Worm (Caenorhabditis elegans) whole organism, young adult: ENCODE results near the gene str-139.

Experiments used
- B0019.2 ChIP-seq: fragments of 200-800 bp; sonication (Bioruptor generic); conservative IDR thresholded peaks from 2 replicates; pipeline ENCODE4 v1.3.6; 2022; ENCODE audit warnings: missing genetic modification reagents, missing genetic modification characterization, missing compliant biosample characterization
- B0261.1 ChIP-seq: sonication (generic microtip); optimal IDR thresholded peaks from 2 replicates; lab custom pipeline; 2016; ENCODE audit warnings: mild to moderate bottlenecking, missing genetic modification characterization, moderate library complexity, missing compliant biosample characterization
- B0336.3 ChIP-seq: fragments of 200-800 bp; sonication (Bioruptor generic); IDR thresholded peaks from 2 replicates; pipeline ENCODE4 v1.3.6; 2022; ENCODE audit warnings: missing genetic modification characterization, missing compliant biosample characterization
- C17E4.6 ChIP-seq: fragments of 200-800 bp; sonication (Bioruptor generic); IDR thresholded peaks from 2 replicates; pipeline ENCODE4 v1.3.6; 2022; ENCODE audit warnings: missing genetic modification reagents, missing genetic modification characterization, missing compliant biosample characterization
- D2030.7 ChIP-seq: fragments of 200-800 bp; sonication (Bioruptor generic); IDR thresholded peaks from 2 replicates; pipeline ENCODE4 v1.3.6; 2022; ENCODE audit warnings: missing genetic modification reagents, missing genetic modification characterization, missing compliant biosample characterization
- F22D6.2 ChIP-seq: sonication (generic microtip); optimal IDR thresholded peaks from 2 replicates; lab custom pipeline; 2016; ENCODE audit warnings: mild to moderate bottlenecking, missing genetic modification characterization, missing compliant biosample characterization
- F23B12.7 ChIP-seq: sonication (generic microtip); optimal IDR thresholded peaks from 2 replicates; lab custom pipeline; 2017; ENCODE audit warnings: missing genetic modification characterization, mild to moderate bottlenecking, missing compliant biosample characterization, antibody characterized with exemption, moderate library complexity; ENCODE audit not compliant: insufficient read depth
- F57A8.1 ChIP-seq: fragments of 200-800 bp; sonication (Bioruptor generic); optimal IDR thresholded peaks from 2 replicates; lab custom pipeline; 2018; ENCODE audit warnings: mild to moderate bottlenecking, missing genetic modification characterization, moderate library complexity, missing compliant biosample characterization
- ZK185.1 ChIP-seq: sonication (generic microtip); optimal IDR thresholded peaks from 2 replicates; lab custom pipeline; 2016; ENCODE audit warnings: mild to moderate bottlenecking, missing genetic modification characterization, missing compliant biosample characterization; ENCODE audit not compliant: poor library complexity, severe bottlenecking
- ama-1 ChIP-seq, 3 experiments: fragments of 150-350 bp in 1 of 3; sonication (generic microtip) in 2 of 3; optimal IDR thresholded peaks; 2 replicates each; lab custom pipeline; 2014 to 2018; ENCODE audit warnings: missing biosample characterization in 2 of 3, missing genetic modification characterization in 2 of 3, missing genetic modification reagents in 2 of 3
- attf-5 ChIP-seq: fragments of 200-800 bp; sonication (Bioruptor generic); optimal IDR thresholded peaks from 2 replicates; lab custom pipeline; 2018; ENCODE audit warnings: mild to moderate bottlenecking, missing genetic modification characterization, missing compliant biosample characterization
- attf-6 ChIP-seq: fragments of 200-800 bp; sonication (Bioruptor generic); IDR thresholded peaks from 2 replicates; pipeline ENCODE4 v1.3.6; 2022; ENCODE audit warnings: missing genetic modification reagents, missing genetic modification characterization, missing compliant biosample characterization
- bed-1 ChIP-seq: fragments of 200-800 bp; sonication (Bioruptor generic); IDR thresholded peaks from 2 replicates; pipeline ENCODE4 v1.3.6; 2022; ENCODE audit warnings: missing genetic modification reagents, missing genetic modification characterization, missing compliant biosample characterization
- ccch-3 ChIP-seq: fragments of 200-800 bp; sonication (Bioruptor generic); optimal IDR thresholded peaks from 2 replicates; lab custom pipeline; 2018; ENCODE audit warnings: mild to moderate bottlenecking, missing genetic modification characterization, missing compliant biosample characterization
- cebp-2 ChIP-seq: fragments of 200-800 bp; sonication (Bioruptor generic); IDR thresholded peaks from 2 replicates; pipeline ENCODE4 v1.3.6; 2022; ENCODE audit warnings: missing genetic modification characterization, missing compliant biosample characterization
- ceh-100 ChIP-seq: fragments of 200-800 bp; sonication (Bioruptor generic); IDR thresholded peaks from 2 replicates; pipeline ENCODE4 v1.3.6; 2022; ENCODE audit warnings: missing genetic modification reagents, missing genetic modification characterization, missing compliant biosample characterization
- ceh-40 ChIP-seq: fragments of 200-800 bp; sonication (Bioruptor generic); IDR thresholded peaks from 2 replicates; pipeline ENCODE4 v1.3.6; 2022; ENCODE audit warnings: missing genetic modification characterization, missing compliant biosample characterization
- ceh-58 ChIP-seq: fragments of 200-800 bp; sonication (Bioruptor generic); IDR thresholded peaks from 2 replicates; pipeline ENCODE4 v1.3.6; 2022; ENCODE audit warnings: missing genetic modification characterization, missing compliant biosample characterization
- ceh-79 ChIP-seq: sonication (generic microtip); optimal IDR thresholded peaks from 2 replicates; lab custom pipeline; 2017; ENCODE audit warnings: mild to moderate bottlenecking, missing genetic modification characterization, missing compliant biosample characterization
- egl-44 ChIP-seq: fragments of 200-800 bp; sonication (Bioruptor generic); IDR thresholded peaks from 2 replicates; pipeline ENCODE4 v1.3.6; 2022; ENCODE audit warnings: missing genetic modification reagents, missing genetic modification characterization, missing compliant biosample characterization
- him-1 ChIP-seq: sonication (generic microtip); optimal IDR thresholded peaks from 2 replicates; lab custom pipeline; 2016; ENCODE audit warnings: missing genotype, missing genetic modification reagents, missing genetic modification characterization, missing compliant biosample characterization
- hlh-12 ChIP-seq: sonication (generic microtip); optimal IDR thresholded peaks from 2 replicates; lab custom pipeline; 2016; ENCODE audit warnings: missing genetic modification characterization, missing compliant biosample characterization
- let-526 ChIP-seq: fragments of 200-800 bp; sonication (Bioruptor generic); IDR thresholded peaks from 2 replicates; pipeline ENCODE4 v1.3.6; 2022; ENCODE audit warnings: missing genetic modification reagents, missing genetic modification characterization, missing compliant biosample characterization
- let-607 ChIP-seq, 2 experiments: fragments of 200-800 bp in 1 of 2; sonication (Bioruptor generic) in 1 of 2; sonication (generic microtip) in 1 of 2; optimal IDR thresholded peaks; 2 replicates each; lab custom pipeline; 2016 to 2018; ENCODE audit warnings: mild to moderate bottlenecking in 2 of 2, missing compliant biosample characterization in 2 of 2, missing genetic modification characterization in 2 of 2, moderate library complexity in 2 of 2, missing genotype in 1 of 2
- lin-35 ChIP-seq, 3 experiments: fragments of 150-350 bp in 2 of 3; sonication (generic microtip) in 1 of 3; optimal IDR thresholded peaks; 2 replicates each; lab custom pipeline; 2014 to 2018; ENCODE audit warnings: missing biosample characterization in 3 of 3, missing genetic modification characterization in 3 of 3, missing genetic modification reagents in 3 of 3
- lir-1 ChIP-seq: fragments of 200-800 bp; sonication (Bioruptor generic); conservative IDR thresholded peaks from 2 replicates; pipeline ENCODE4 v1.3.6; 2022; ENCODE audit warnings: missing genetic modification reagents, missing genetic modification characterization, missing compliant biosample characterization
- lsl-1 ChIP-seq: fragments of 200-800 bp; sonication (Bioruptor generic); optimal IDR thresholded peaks from 2 replicates; lab custom pipeline; 2018; ENCODE audit warnings: mild to moderate bottlenecking, missing genetic modification characterization, moderate library complexity, missing compliant biosample characterization
- madf-6 ChIP-seq: fragments of 200-800 bp; sonication (Bioruptor generic); IDR thresholded peaks from 2 replicates; pipeline ENCODE4 v1.3.6; 2022; ENCODE audit warnings: missing genetic modification reagents, missing genetic modification characterization, missing compliant biosample characterization
- nhr-120 ChIP-seq: fragments of 200-800 bp; sonication (Bioruptor generic); IDR thresholded peaks from 2 replicates; pipeline ENCODE4 v1.3.6; 2022; ENCODE audit warnings: missing genetic modification characterization, missing compliant biosample characterization
- nhr-90 ChIP-seq: sonication (generic microtip); optimal IDR thresholded peaks from 2 replicates; lab custom pipeline; 2016; ENCODE audit warnings: missing genotype, mild to moderate bottlenecking, missing genetic modification characterization, missing compliant biosample characterization
- rec-8 ChIP-seq, 2 experiments: sonication (generic microtip); optimal IDR thresholded peaks; 2 replicates each; lab custom pipeline; 2016; ENCODE audit warnings: mild to moderate bottlenecking in 2 of 2, missing genetic modification characterization in 2 of 2, missing genetic modification reagents in 2 of 2, missing genotype in 2 of 2, missing biosample characterization in 1 of 2, missing compliant biosample characterization in 1 of 2, moderate library complexity in 1 of 2
- repo-1 ChIP-seq: sonication (generic microtip); optimal IDR thresholded peaks from 2 replicates; lab custom pipeline; 2017; ENCODE audit warnings: mild to moderate bottlenecking, missing genetic modification characterization, missing compliant biosample characterization
- snpc-1.3 ChIP-seq: sonication (generic microtip); optimal IDR thresholded peaks from 2 replicates; lab custom pipeline; 2017; ENCODE audit warnings: missing genetic modification characterization, mild to moderate bottlenecking, missing compliant biosample characterization, antibody characterized with exemption, moderate library complexity, missing genotype, missing genetic modification reagents; ENCODE audit not compliant: insufficient read depth
- sptf-2 ChIP-seq: fragments of 200-800 bp; sonication (Bioruptor generic); optimal IDR thresholded peaks from 2 replicates; lab custom pipeline; 2018; ENCODE audit warnings: mild to moderate bottlenecking, missing genetic modification characterization, missing compliant biosample characterization
- xnd-1 ChIP-seq: sonication (generic microtip); optimal IDR thresholded peaks from 2 replicates; lab custom pipeline; 2016; ENCODE audit warnings: missing genotype, missing genetic modification reagents, missing genetic modification characterization, missing compliant biosample characterization
- zfh-2 ChIP-seq: fragments of 200-800 bp; sonication (Bioruptor generic); conservative IDR thresholded peaks from 2 replicates; pipeline ENCODE4 v1.3.6; 2022; ENCODE audit warnings: missing genetic modification reagents, missing genetic modification characterization, missing compliant biosample characterization
- ztf-28 ChIP-seq: fragments of 200-800 bp; sonication (Bioruptor generic); IDR thresholded peaks from 2 replicates; pipeline ENCODE4 v1.3.6; 2022; ENCODE audit warnings: missing genetic modification reagents, missing genetic modification characterization, missing compliant biosample characterization
- ztf-3 ChIP-seq: fragments of 200-800 bp; sonication (Bioruptor generic); optimal IDR thresholded peaks from 2 replicates; lab custom pipeline; 2018; ENCODE audit warnings: mild to moderate bottlenecking, missing genetic modification characterization, missing compliant biosample characterization

The str-139 gene

ce11 chrV:8092385-8092784 lies 30.4 kb upstream of the str-139 start, which contains the start of gene str-129:
Gene str-129 (minus strand): TSS chrV:8092485.
- TF ChIP-seq ZK185.1: no peak
- TF ChIP-seq xnd-1 (tag; lab: Kevin White, UChicago): no peak
- TF ChIP-seq let-607 (tag; optimal IDR thresholded peaks at IDR 0.05; lab: Kevin White, UChicago): no peak
- TF ChIP-seq cebp-2: no peak
- TF ChIP-seq snpc-1.3 (tag; lab: Kevin White, UChicago): no peak
- no peak for TF ChIP-seq ztf-3 (GFP tag; lab: Kevin White, UChicago)
- TF ChIP-seq ceh-79 (tag; lab: Kevin White, UChicago): no peak
- TF ChIP-seq lsl-1 (GFP tag; lab: Kevin White, UChicago): no peak
- no peak for TF ChIP-seq ccch-3 (GFP tag; lab: Kevin White, UChicago)
- no peak for TF ChIP-seq nhr-120 (GFP tag; lab: Robert Waterston, UW)
- TF ChIP-seq F57A8.1 (GFP tag; lab: Kevin White, UChicago): no peak

DNA sequence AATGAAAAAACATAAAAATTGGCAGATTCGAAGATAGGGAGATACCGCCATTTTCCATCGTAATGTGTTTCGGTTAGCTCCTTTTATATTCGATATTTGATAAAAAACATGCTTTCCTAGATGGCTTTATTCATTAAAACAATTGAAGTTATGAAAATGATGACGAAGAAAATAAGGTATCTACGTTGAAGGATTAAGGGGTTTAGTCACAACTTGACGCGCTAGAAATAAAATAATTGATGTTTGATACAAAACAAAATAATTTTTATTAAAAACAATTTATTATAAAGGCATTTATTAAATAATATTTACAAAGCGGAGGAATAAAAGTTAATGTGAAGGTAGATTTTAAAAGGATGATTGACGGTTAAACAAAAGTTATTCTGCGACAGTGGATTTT lies 28.6 kb upstream of the str-139 start, which contains the start of gene str-130:
Gene str-130, minus strand, starts transcription at position 101 of the 400 bp plus-strand sequence.
- TF ChIP-seq B0019.2 (GFP tag; lab: Robert Waterston, UW) (no peak), ceh-100 (GFP tag; lab: Robert Waterston, UW) (no peak), repo-1 (tag; lab: Kevin White, UChicago) (no peak), sptf-2 (GFP tag; lab: Kevin White, UChicago) (no peak), bed-1 (GFP tag; lab: Robert Waterston, UW) (no peak), attf-6 (GFP tag; lab: Robert Waterston, UW) (no peak), lir-1 (no peak), lin-35 (GFP tag; optimal IDR thresholded peaks at IDR 0.05; lab: Kevin White, UChicago) (no peak), him-1 (no peak), madf-6 (GFP tag; lab: Robert Waterston, UW) (no peak), ceh-40 (GFP tag; lab: Robert Waterston, UW) (no peak), ztf-3 (GFP tag; lab: Kevin White, UChicago) (no peak), attf-5 (GFP tag; lab: Kevin White, UChicago) (no peak), xnd-1 (tag; lab: Kevin White, UChicago) (no peak), B0336.3 (GFP tag; lab: Robert Waterston, UW) (no peak), let-526 (GFP tag; lab: Robert Waterston, UW) (no peak), egl-44 (no peak), F22D6.2 (no peak)
- TF ChIP-seq, all 124 proteins: peak for 0

- no peak for TF ChIP-seq hlh-12 (tag; lab: Kevin White, UChicago)
- no peak for TF ChIP-seq C17E4.6 (GFP tag; lab: Robert Waterston, UW)
- no peak for TF ChIP-seq rec-8 (tag; optimal IDR thresholded peaks at IDR 0.05; lab: Kevin White, UChicago)
- no peak for TF ChIP-seq lsl-1 (GFP tag; lab: Kevin White, UChicago)
- no peak for TF ChIP-seq ztf-28 (GFP tag; lab: Robert Waterston, UW)
- TF ChIP-seq nhr-90 (tag; lab: Kevin White, UChicago): no peak
- TF ChIP-seq F23B12.7 (tag; lab: Kevin White, UChicago): no peak
- TF ChIP-seq ceh-58 (GFP tag; lab: Robert Waterston, UW): no peak
- TF ChIP-seq B0019.2 (GFP tag; lab: Robert Waterston, UW): no peak
- TF ChIP-seq ama-1 (optimal IDR thresholded peaks at IDR 0.05; lab: Kevin White, UChicago): no peak
- no peak for TF ChIP-seq ama-1 (GFP tag; optimal IDR thresholded peaks at IDR 0.05; lab: Kevin White, UChicago)
- no peak for TF ChIP-seq lir-1
- no peak for TF ChIP-seq D2030.7 (GFP tag; lab: Robert Waterston, UW)
- no peak for TF ChIP-seq B0261.1 (tag; lab: Kevin White, UChicago)
- TF ChIP-seq attf-6 (GFP tag; lab: Robert Waterston, UW): no peak
- no peak for TF ChIP-seq zfh-2
- TF ChIP-seq, all 124 proteins: peak for 0
These were observed 23.2 kb upstream of the str-139 start, which contains the start of gene C09H5.7 for ce11 chrV:8085141-8085540. Gene C09H5.7 (minus strand): TSS chrV:8085241.
